Fruit fly (Drosophila melanogaster) whole organism, embryonic: ENCODE results near the gene mthl12.

Experiments
- Bgb ChIP-seq: fragments of 200-800 bp; sonication (Bioruptor generic); IDR thresholded peaks from 2 replicates; pipeline ENCODE4 v1.3.6; 2022; ENCODE audit warnings: missing biosample characterization, missing genetic modification characterization; ENCODE audit not compliant: partially characterized antibody
- CG10321 ChIP-seq: fragments of 200-800 bp; sonication (Bioruptor generic); IDR thresholded peaks from 2 replicates; pipeline ENCODE4 v1.3.6; 2022; ENCODE audit warnings: missing biosample characterization, missing genetic modification characterization
- CG10543 ChIP-seq: fragments of 200-800 bp; sonication (Bioruptor generic); optimal IDR thresholded peaks from 3 replicates; lab custom pipeline; 2017; ENCODE audit warnings: missing biosample characterization, mild to moderate bottlenecking, missing genetic modification characterization, moderate library complexity
- CG11456 ChIP-seq: fragments of 200-800 bp; sonication (Bioruptor generic); IDR thresholded peaks from 3 replicates; pipeline ENCODE4 v1.3.6; 2022; ENCODE audit warnings: missing biosample characterization, missing genetic modification characterization
- CG11504 ChIP-seq: fragments of 200-800 bp; sonication (Bioruptor generic); optimal IDR thresholded peaks from 3 replicates; lab custom pipeline; 2019; ENCODE audit warnings: missing biosample characterization, mild to moderate bottlenecking, missing genetic modification characterization, moderate library complexity
- CG11560 ChIP-seq: fragments of 200-800 bp; sonication (Bioruptor generic); IDR thresholded peaks from 3 replicates; pipeline ENCODE4 v1.3.6; 2022; ENCODE audit warnings: missing biosample characterization, missing genetic modification characterization
- CG12659 ChIP-seq: fragments of 200-800 bp; sonication (Bioruptor generic); optimal IDR thresholded peaks from 3 replicates; lab custom pipeline; 2017; ENCODE audit warnings: mild to moderate bottlenecking, missing biosample characterization, missing genetic modification reagents, missing genetic modification characterization
- CG15601 ChIP-seq: fragments of 200-800 bp; sonication (Bioruptor generic); optimal IDR thresholded peaks from 3 replicates; lab custom pipeline; 2019; ENCODE audit warnings: missing biosample characterization, mild to moderate bottlenecking, missing genetic modification characterization, moderate library complexity
- CG17802 ChIP-seq: fragments of 200-800 bp; sonication (Bioruptor generic); optimal IDR thresholded peaks from 2 replicates; lab custom pipeline; 2018; ENCODE audit warnings: missing biosample characterization, mild to moderate bottlenecking, missing genetic modification characterization, moderate library complexity
- CG18599 ChIP-seq: fragments of 200-800 bp; sonication (Bioruptor generic); optimal IDR thresholded peaks from 3 replicates; lab custom pipeline; 2017; ENCODE audit warnings: missing biosample characterization, missing genetic modification characterization, mild to moderate bottlenecking, moderate library complexity, missing genetic modification reagents
- CG18619 ChIP-seq: fragments of 200-800 bp; sonication (Bioruptor generic); optimal IDR thresholded peaks from 3 replicates; lab custom pipeline; 2017; ENCODE audit warnings: missing biosample characterization, mild to moderate bottlenecking, missing genetic modification characterization
- CG2116 ChIP-seq: fragments of 200-800 bp; sonication (Bioruptor generic); optimal IDR thresholded peaks from 3 replicates; lab custom pipeline; 2018; ENCODE audit warnings: missing biosample characterization, mild to moderate bottlenecking, missing genetic modification characterization
- CG2120 ChIP-seq: fragments of 200-800 bp; sonication (Bioruptor generic); optimal IDR thresholded peaks from 3 replicates; lab custom pipeline; 2016; ENCODE audit warnings: missing biosample characterization, missing genetic modification characterization
- CG31224 ChIP-seq: fragments of 200-800 bp; sonication (Bioruptor generic); IDR thresholded peaks from 2 replicates; pipeline ENCODE4 v1.3.6; 2022; ENCODE audit warnings: missing biosample characterization, missing genetic modification characterization
- CG33557 ChIP-seq: fragments of 200-800 bp; sonication (Bioruptor generic); optimal IDR thresholded peaks from 2 replicates; lab custom pipeline; 2019; ENCODE audit warnings: missing biosample characterization, mild to moderate bottlenecking, missing genetic modification characterization, moderate library complexity
- CG3995 ChIP-seq: fragments of 200-800 bp; sonication (Bioruptor generic); optimal IDR thresholded peaks from 3 replicates; lab custom pipeline; 2016; ENCODE audit warnings: missing biosample characterization, missing genetic modification characterization
- CG6175 ChIP-seq: fragments of 200-800 bp; sonication (Bioruptor generic); IDR thresholded peaks from 3 replicates; pipeline ENCODE4 v1.3.6; 2022; ENCODE audit warnings: missing biosample characterization, missing genetic modification characterization
- CG6683 ChIP-seq: fragments of 200-800 bp; sonication (Bioruptor generic); optimal IDR thresholded peaks from 2 replicates; lab custom pipeline; 2017; ENCODE audit warnings: missing biosample characterization, mild to moderate bottlenecking, missing genetic modification characterization, missing genetic modification reagents
- CG7839 ChIP-seq: fragments of 200-800 bp; sonication (Bioruptor generic); optimal IDR thresholded peaks from 3 replicates; lab custom pipeline; 2018; ENCODE audit warnings: missing biosample characterization, mild to moderate bottlenecking, missing genetic modification characterization, moderate library complexity
- CG7928 ChIP-seq: fragments of 200-800 bp; sonication (Bioruptor generic); optimal IDR thresholded peaks from 2 replicates; lab custom pipeline; 2017; ENCODE audit warnings: missing biosample characterization, mild to moderate bottlenecking, missing genetic modification characterization
- CG9437 ChIP-seq: fragments of 200-800 bp; sonication (Bioruptor generic); optimal IDR thresholded peaks from 2 replicates; lab custom pipeline; 2018; ENCODE audit warnings: missing biosample characterization, mild to moderate bottlenecking, missing genetic modification characterization
- CG9817 ChIP-seq: fragments of 200-800 bp; sonication (Bioruptor generic); optimal IDR thresholded peaks from 2 replicates; lab custom pipeline; 2018; ENCODE audit warnings: missing biosample characterization, mild to moderate bottlenecking, missing genetic modification characterization, moderate library complexity
- CoRest ChIP-seq: fragments of 200-800 bp; sonication (Bioruptor generic); optimal IDR thresholded peaks from 3 replicates; lab custom pipeline; 2018; ENCODE audit warnings: missing biosample characterization, mild to moderate bottlenecking, missing genetic modification characterization, moderate library complexity
- E2f2 ChIP-seq: fragments of 200-800 bp; sonication (Bioruptor generic); IDR thresholded peaks from 2 replicates; pipeline ENCODE4 v1.3.6; 2022; ENCODE audit warnings: missing biosample characterization, missing genetic modification characterization
- Elba2 ChIP-seq: fragments of 200-800 bp; sonication (Bioruptor generic); optimal IDR thresholded peaks from 3 replicates; lab custom pipeline; 2016; ENCODE audit warnings: missing biosample characterization, missing genetic modification characterization
- Ets65A ChIP-seq: fragments of 200-800 bp; sonication (Bioruptor generic); peaks from one replicate; lab custom pipeline; 2016; ENCODE audit warnings: missing biosample characterization, missing genetic modification characterization
- Fer2 ChIP-seq: fragments of 200-800 bp; sonication (Bioruptor generic); optimal IDR thresholded peaks from 2 replicates; lab custom pipeline; 2018; ENCODE audit warnings: missing biosample characterization, mild to moderate bottlenecking, missing genetic modification characterization, moderate library complexity
- HmgD ChIP-seq: fragments of 200-800 bp; sonication (Bioruptor generic); optimal IDR thresholded peaks from 3 replicates; lab custom pipeline; 2016; ENCODE audit warnings: missing biosample characterization, missing genetic modification characterization
- Kr ChIP-seq: fragments of 200-800 bp; sonication (Bioruptor generic); optimal IDR thresholded peaks from 2 replicates; lab custom pipeline; 2017; ENCODE audit warnings: missing biosample characterization, mild to moderate bottlenecking, missing genetic modification characterization
- Side ChIP-seq: fragments of 200-800 bp; sonication (Bioruptor generic); optimal IDR thresholded peaks from 2 replicates; lab custom pipeline; 2016; ENCODE audit warnings: missing biosample characterization, missing genetic modification characterization
- Ssrp ChIP-seq: fragments of 200-800 bp; sonication (Bioruptor generic); optimal IDR thresholded peaks from 2 replicates; lab custom pipeline; 2018; ENCODE audit warnings: missing biosample characterization, mild to moderate bottlenecking, missing genetic modification characterization, moderate library complexity
- ap ChIP-seq: fragments of 200-800 bp; sonication (Bioruptor generic); IDR thresholded peaks from 2 replicates; pipeline ENCODE4 v1.3.6; 2022; ENCODE audit warnings: missing biosample characterization, missing genetic modification characterization
- bbx ChIP-seq: fragments of 200-800 bp; sonication (Bioruptor generic); IDR thresholded peaks from 2 replicates; pipeline ENCODE4 v1.3.6; 2022; ENCODE audit warnings: missing biosample characterization, missing genetic modification characterization; ENCODE audit not compliant: partially characterized antibody
- chn ChIP-seq: fragments of 200-800 bp; sonication (Bioruptor generic); optimal IDR thresholded peaks from 2 replicates; lab custom pipeline; 2016; ENCODE audit warnings: missing biosample characterization, missing genetic modification characterization
- crc ChIP-seq: fragments of 200-800 bp; sonication (Bioruptor generic); optimal IDR thresholded peaks from 2 replicates; lab custom pipeline; 2016; ENCODE audit warnings: missing biosample characterization, missing genetic modification characterization
- dan ChIP-seq: fragments of 200-800 bp; sonication (Bioruptor generic); IDR thresholded peaks from 2 replicates; pipeline ENCODE4 v1.3.6; 2022; ENCODE audit warnings: missing biosample characterization, missing genetic modification characterization
- fd3F ChIP-seq: fragments of 200-800 bp; sonication (Bioruptor generic); optimal IDR thresholded peaks from 2 replicates; lab custom pipeline; 2018; ENCODE audit warnings: missing biosample characterization, mild to moderate bottlenecking, missing genetic modification characterization, moderate library complexity
- fd64A ChIP-seq: fragments of 200-800 bp; sonication (Bioruptor generic); optimal IDR thresholded peaks from 3 replicates; lab custom pipeline; 2018; ENCODE audit warnings: missing biosample characterization, mild to moderate bottlenecking, missing genetic modification characterization
- fd96Cb ChIP-seq: fragments of 200-800 bp; sonication (Bioruptor generic); optimal IDR thresholded peaks from 2 replicates; lab custom pipeline; 2018; ENCODE audit warnings: missing biosample characterization, mild to moderate bottlenecking, missing genetic modification characterization, moderate library complexity
- gce ChIP-seq: fragments of 200-800 bp; sonication (Bioruptor generic); IDR thresholded peaks from 3 replicates; pipeline ENCODE4 v1.3.6; 2022; ENCODE audit warnings: missing biosample characterization, missing genetic modification characterization
- insv ChIP-seq, 2 experiments: fragments of 200-800 bp; sonication (Bioruptor generic); optimal IDR thresholded peaks; 3 replicates each; lab custom pipeline; 2016 to 2018; ENCODE audit warnings: missing biosample characterization in 2 of 2, missing genetic modification characterization in 2 of 2
- mam ChIP-seq: fragments of 200-800 bp; sonication (Bioruptor generic); optimal IDR thresholded peaks from 3 replicates; lab custom pipeline; 2016; ENCODE audit warnings: missing biosample characterization, missing genetic modification characterization
- mirr ChIP-seq: fragments of 200-800 bp; sonication (Bioruptor generic); optimal IDR thresholded peaks from 3 replicates; lab custom pipeline; 2018; ENCODE audit warnings: missing biosample characterization, mild to moderate bottlenecking, missing genetic modification characterization
- row ChIP-seq: fragments of 200-800 bp; sonication (Bioruptor generic); IDR thresholded peaks from 3 replicates; pipeline ENCODE4 v1.3.6; 2022; ENCODE audit warnings: missing biosample characterization, missing genetic modification characterization
- run ChIP-seq: fragments of 200-800 bp; sonication (Bioruptor generic); optimal IDR thresholded peaks from 3 replicates; lab custom pipeline; 2018; ENCODE audit warnings: missing biosample characterization, mild to moderate bottlenecking, missing genetic modification characterization
- schlank ChIP-seq: fragments of 200-800 bp; sonication (Bioruptor generic); optimal IDR thresholded peaks from 2 replicates; lab custom pipeline; 2018; ENCODE audit warnings: missing biosample characterization, mild to moderate bottlenecking, missing genetic modification characterization
- ttk ChIP-seq: fragments of 200-800 bp; sonication (Bioruptor generic); IDR thresholded peaks from 2 replicates; pipeline ENCODE4 v2.1.2; 2022; ENCODE audit warnings: missing biosample characterization, missing genetic modification characterization
- tup ChIP-seq: fragments of 200-800 bp; sonication (Bioruptor generic); optimal IDR thresholded peaks from 2 replicates; lab custom pipeline; 2016; ENCODE audit warnings: missing biosample characterization, mild to moderate bottlenecking, missing genetic modification characterization, moderate library complexity
- usp ChIP-seq: fragments of >200 bp; optimal IDR thresholded peaks from 2 replicates; lab custom pipeline; 2017; ENCODE audit warnings: missing biosample characterization, missing genetic modification characterization
- zfh1 ChIP-seq: fragments of 200-800 bp; sonication (Bioruptor generic); IDR thresholded peaks from 3 replicates; pipeline ENCODE4 v1.3.6; 2022; ENCODE audit warnings: missing biosample characterization, missing genetic modification characterization

mthl12 gene

DNA sequence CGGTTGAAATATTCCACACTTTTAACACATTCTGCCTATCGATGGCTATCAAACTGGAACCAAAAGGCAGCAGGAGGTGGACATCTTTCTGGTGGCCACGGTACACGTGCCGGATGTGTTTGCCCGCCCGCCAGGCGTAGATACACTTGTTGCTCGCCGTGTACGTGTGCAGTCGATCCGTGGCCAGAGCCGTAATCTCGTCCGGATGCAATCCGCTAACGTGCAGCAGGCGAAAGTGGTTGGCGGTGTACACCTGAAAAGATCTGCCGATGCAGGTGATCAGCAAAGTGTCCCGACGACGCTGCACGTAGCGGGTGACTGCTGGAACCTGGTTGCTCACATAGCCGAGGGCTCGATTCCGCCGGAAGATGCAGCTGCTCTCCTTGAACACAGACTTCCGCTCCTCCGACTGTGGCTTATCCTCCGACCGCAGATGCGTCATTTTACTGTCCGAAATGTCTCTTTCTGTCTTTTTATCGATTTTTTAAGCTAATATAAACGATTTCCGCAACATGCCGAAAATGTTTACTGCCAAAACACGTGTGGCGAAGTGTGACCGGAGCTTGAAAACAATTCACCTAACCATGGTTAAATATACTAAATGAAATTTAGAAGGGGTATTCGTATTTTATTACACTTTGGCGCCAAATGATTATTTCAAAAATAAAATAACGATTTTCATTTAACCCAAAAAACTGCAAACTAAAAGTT lies 34.8 kb downstream of the mthl12 start, which contains the start of gene CG9799 (continued):
- TF ChIP-seq CG17802 (tag; lab: Kevin White, UChicago) (no peak), schlank (tag; lab: Kevin White, UChicago) (no peak), chn (GFP tag; lab: Kevin White, UChicago) (no peak), mirr (no peak), CG11504 (peak; percentile 95), Bgb (no peak; the same call in 1 of the 2 replicates), CG6683 (GFP tag; lab: Kevin White, UChicago) (no peak), CG18599 (GFP tag; lab: Kevin White, UChicago) (no peak), Ets65A (GFP tag; lab: Kevin White, UChicago) (no peak), CG9817 (tag; lab: Kevin White, UChicago) (no peak), zfh1 (GFP tag; lab: Robert Waterston, UW) (no peak), CG11560 (tag; lab: Robert Waterston, UW) (no peak), CG3995 (GFP tag; lab: Kevin White, UChicago) (peak; percentile 57), Fer2 (no peak), usp (GFP tag; lab: Kevin White, UChicago) (no peak), CG6175 (GFP tag; lab: Robert Waterston, UW) (peak; percentile 53; the same call in 1 of the 3 replicates), Elba2 (GFP tag; lab: Kevin White, UChicago) (no peak), fd64A (GFP tag; lab: Kevin White, UChicago) (no peak), CG2120 (GFP tag; lab: Kevin White, UChicago) (no peak), CG11456 (GFP tag; lab: Robert Waterston, UW) (no peak), insv (GFP tag; optimal IDR thresholded peaks at IDR 0.05; lab: Kevin White, UChicago) (peak in 1 of 2 experiments; percentile 38), CG7928 (GFP tag; lab: Kevin White, UChicago) (no peak), fd3F (no peak), E2f2 (GFP tag; lab: Robert Waterston, UW) (peak; percentile 93), dan (no peak), CG9437 (GFP tag; lab: Kevin White, UChicago) (no peak), HmgD (GFP tag; lab: Kevin White, UChicago) (no peak), crc (GFP tag; lab: Kevin White, UChicago) (no peak), CG7839 (tag; lab: Kevin White, UChicago) (no peak), mam (GFP tag; lab: Kevin White, UChicago) (no peak), CG15601 (tag; lab: Kevin White, UChicago) (no peak), CG10321 (GFP tag; lab: Robert Waterston, UW) (no peak), gce (GFP tag; lab: Robert Waterston, UW) (peak; percentile 7; the same call in 1 of the 3 replicates), CoRest (tag; lab: Kevin White, UChicago) (no peak), CG10543 (no peak), run (tag; lab: Kevin White, UChicago) (no peak), CG2116 (GFP tag; lab: Kevin White, UChicago) (peak; percentile 51), CG12659 (GFP tag; lab: Kevin White, UChicago) (no peak), ap (GFP tag; lab: Robert Waterston, UW) (no peak), bbx (GFP tag; lab: Robert Waterston, UW) (0 out of 2 replicates have a peak, but pooled peaks have one; percentile 26), tup (GFP tag; lab: Kevin White, UChicago) (no peak), ttk (GFP tag; lab: Robert Waterston, UW) (no peak), CG31224 (GFP tag; lab: Robert Waterston, UW) (no peak), Ssrp (tag; lab: Kevin White, UChicago) (no peak), row (GFP tag; lab: Robert Waterston, UW) (no peak), CG18619 (GFP tag; lab: Kevin White, UChicago) (no peak), fd96Cb (tag; lab: Kevin White, UChicago) (no peak), CG33557 (GFP tag; lab: Kevin White, UChicago) (no peak), Side (no peak), Kr (no peak)
